Fruit fly (Drosophila melanogaster) whole organism, embryonic: Measurements from ENCODE around the gene CG13311.

Experiments used
- ATbp ChIP-seq: fragments of 200-800 bp; sonication (Bioruptor generic); optimal IDR thresholded peaks from 2 replicates; lab custom pipeline; 2017; ENCODE audit warnings: missing biosample characterization, mild to moderate bottlenecking, missing genetic modification characterization, missing genetic modification reagents
- Asciz ChIP-seq: fragments of 200-800 bp; sonication (Bioruptor generic); optimal IDR thresholded peaks from 2 replicates; lab custom pipeline; 2017; ENCODE audit warnings: missing biosample characterization, mild to moderate bottlenecking, missing genetic modification characterization, missing genetic modification reagents
- Atf6 ChIP-seq: fragments of 200-800 bp; sonication (Bioruptor generic); IDR thresholded peaks from 2 replicates; pipeline ENCODE4 v1.3.6; 2022; ENCODE audit warnings: missing biosample characterization, missing genetic modification characterization
- Awh ChIP-seq: fragments of 200-800 bp; sonication (Bioruptor generic); IDR thresholded peaks from 2 replicates; pipeline ENCODE4, ENCODE4 v1.3.6; 2022; ENCODE audit warnings: missing biosample characterization, missing genetic modification characterization
- CG10979 ChIP-seq: fragments of 200-800 bp; sonication (Bioruptor generic); optimal IDR thresholded peaks from 2 replicates; lab custom pipeline; 2018; ENCODE audit warnings: missing biosample characterization, mild to moderate bottlenecking, missing genetic modification characterization, moderate library complexity
- CG11695 ChIP-seq: fragments of 200-800 bp; sonication (Bioruptor generic); IDR thresholded peaks from 3 replicates; pipeline ENCODE4 v1.3.6; 2022; ENCODE audit warnings: missing biosample characterization, missing genetic modification characterization
- CG12744 ChIP-seq: fragments of 200-800 bp; sonication (Bioruptor generic); optimal IDR thresholded peaks from 2 replicates; lab custom pipeline; 2016; ENCODE audit warnings: missing biosample characterization, missing genetic modification characterization
- CG15073 ChIP-seq: fragments of 200-800 bp; sonication (Bioruptor generic); optimal IDR thresholded peaks from 2 replicates; lab custom pipeline; 2016; ENCODE audit warnings: missing biosample characterization, missing genetic modification characterization
- CG17359 ChIP-seq: fragments of 200-800 bp; sonication (Bioruptor generic); optimal IDR thresholded peaks from 3 replicates; lab custom pipeline; 2018; ENCODE audit warnings: missing biosample characterization, mild to moderate bottlenecking, missing genetic modification characterization, moderate library complexity
- CG18262 ChIP-seq: fragments of 200-800 bp; optimal IDR thresholded peaks from 3 replicates; lab custom pipeline; 2019; ENCODE audit warnings: missing biosample characterization, mild to moderate bottlenecking, missing genetic modification characterization, moderate library complexity
- CG2712 ChIP-seq: fragments of 200-800 bp; optimal IDR thresholded peaks from 3 replicates; lab custom pipeline; 2019; ENCODE audit warnings: missing biosample characterization, mild to moderate bottlenecking, missing genetic modification characterization, moderate library complexity
- CG30403 ChIP-seq: fragments of 200-800 bp; sonication (Bioruptor generic); optimal IDR thresholded peaks from 3 replicates; lab custom pipeline; 2016; ENCODE audit warnings: missing biosample characterization, missing genetic modification characterization
- CG31365 ChIP-seq: fragments of 200-800 bp; sonication (Bioruptor generic); optimal IDR thresholded peaks from 2 replicates; lab custom pipeline; 2018; ENCODE audit warnings: missing biosample characterization, mild to moderate bottlenecking, missing genetic modification characterization
- CG3407 ChIP-seq: fragments of 200-800 bp; sonication (Bioruptor generic); optimal IDR thresholded peaks from 2 replicates; lab custom pipeline; 2018; ENCODE audit warnings: missing biosample characterization, mild to moderate bottlenecking, missing genetic modification characterization
- CG4404 ChIP-seq: fragments of 200-800 bp; sonication (Bioruptor generic); IDR thresholded peaks from 2 replicates; pipeline ENCODE4 v1.3.6; 2022; ENCODE audit warnings: missing biosample characterization, missing genetic modification characterization
- CG4424 ChIP-seq: fragments of 200-800 bp; sonication (Bioruptor generic); optimal IDR thresholded peaks from 3 replicates; lab custom pipeline; 2016; ENCODE audit warnings: missing biosample characterization, missing genetic modification characterization
- CG6254 ChIP-seq: fragments of 200-800 bp; sonication (Bioruptor generic); optimal IDR thresholded peaks from 3 replicates; lab custom pipeline; 2017; ENCODE audit warnings: mild to moderate bottlenecking, missing biosample characterization, missing genetic modification reagents, missing genetic modification characterization
- Doc3 ChIP-seq: fragments of 200-800 bp; sonication (Bioruptor generic); IDR thresholded peaks from 3 replicates; pipeline ENCODE4 v1.3.6; 2022; ENCODE audit warnings: missing biosample characterization, missing genetic modification characterization; ENCODE audit not compliant: partially characterized antibody
- Med ChIP-seq: fragments of 200-800 bp; sonication (Bioruptor generic); peaks from one replicate; lab custom pipeline; 2016; ENCODE audit warnings: missing biosample characterization, missing genetic modification characterization, mild to moderate bottlenecking, inconsistent platforms, moderate library complexity
- PHDP ChIP-seq: fragments of 200-800 bp; sonication (Bioruptor generic); optimal IDR thresholded peaks from 3 replicates; lab custom pipeline; 2018; ENCODE audit warnings: missing biosample characterization, mild to moderate bottlenecking, missing genetic modification characterization, moderate library complexity
- Rfx ChIP-seq: fragments of 200-800 bp; sonication (Bioruptor generic); IDR thresholded peaks from 2 replicates; pipeline ENCODE4 v1.3.6; 2022; ENCODE audit warnings: missing biosample characterization, missing genetic modification characterization
- Xrp1 ChIP-seq: fragments of 200-800 bp; sonication (Bioruptor generic); IDR thresholded peaks from 2 replicates; pipeline ENCODE4 v1.3.6; 2022; ENCODE audit warnings: missing biosample characterization, missing genetic modification characterization
- ab ChIP-seq: fragments of 200-800 bp; sonication (Bioruptor generic); optimal IDR thresholded peaks from 2 replicates; lab custom pipeline; 2016; ENCODE audit warnings: missing biosample characterization, missing genetic modification characterization
- abd-A ChIP-seq: fragments of 200-800 bp; sonication (Bioruptor generic); optimal IDR thresholded peaks from 3 replicates; lab custom pipeline; 2019; ENCODE audit warnings: missing biosample characterization, mild to moderate bottlenecking, missing genetic modification characterization, moderate library complexity
- cas ChIP-seq: fragments of 200-800 bp; sonication (Bioruptor generic); IDR thresholded peaks from 2 replicates; pipeline ENCODE4 v1.3.6; 2022; ENCODE audit warnings: missing biosample characterization, missing genetic modification characterization
- chn ChIP-seq: fragments of 200-800 bp; sonication (Bioruptor generic); optimal IDR thresholded peaks from 2 replicates; lab custom pipeline; 2016; ENCODE audit warnings: missing biosample characterization, missing genetic modification characterization
- dimm ChIP-seq: fragments of 200-800 bp; sonication (Bioruptor generic); IDR thresholded peaks from 2 replicates; pipeline ENCODE4 v1.3.6; 2022; ENCODE audit warnings: missing biosample characterization, missing genetic modification characterization
- ewg ChIP-seq: fragments of 200-800 bp; sonication (Bioruptor generic); optimal IDR thresholded peaks from 3 replicates; lab custom pipeline; 2017; ENCODE audit warnings: mild to moderate bottlenecking, missing biosample characterization, missing genetic modification reagents, missing genetic modification characterization
- fd64A ChIP-seq: fragments of 200-800 bp; sonication (Bioruptor generic); optimal IDR thresholded peaks from 3 replicates; lab custom pipeline; 2018; ENCODE audit warnings: missing biosample characterization, mild to moderate bottlenecking, missing genetic modification characterization
- ftz-f1 ChIP-seq: fragments of 200-800 bp; sonication (Bioruptor generic); optimal IDR thresholded peaks from 2 replicates; lab custom pipeline; 2016; ENCODE audit warnings: missing biosample characterization, missing genetic modification characterization
- gem ChIP-seq: fragments of 200-800 bp; sonication (Bioruptor generic); optimal IDR thresholded peaks from 2 replicates; lab custom pipeline; 2019; ENCODE audit warnings: missing biosample characterization, mild to moderate bottlenecking, missing genetic modification characterization, moderate library complexity
- gro ChIP-seq: fragments of 200-800 bp; sonication (Bioruptor generic); optimal IDR thresholded peaks from 2 replicates; lab custom pipeline; 2016; ENCODE audit warnings: missing biosample characterization, missing genetic modification characterization
- gsb-n ChIP-seq: fragments of 200-800 bp; sonication (Bioruptor generic); optimal IDR thresholded peaks from 3 replicates; lab custom pipeline; 2018; ENCODE audit warnings: missing biosample characterization, mild to moderate bottlenecking, missing genetic modification characterization
- ind ChIP-seq: fragments of 200-800 bp; sonication (Bioruptor generic); optimal IDR thresholded peaks from 3 replicates; lab custom pipeline; 2016; ENCODE audit warnings: missing biosample characterization, missing genetic modification characterization
- insv ChIP-seq, 2 experiments: fragments of 200-800 bp; sonication (Bioruptor generic); optimal IDR thresholded peaks; 3 replicates each; lab custom pipeline; 2016 to 2018; ENCODE audit warnings: missing biosample characterization in 2 of 2, missing genetic modification characterization in 2 of 2
- odd ChIP-seq: fragments of 200-800 bp; sonication (Bioruptor generic); optimal IDR thresholded peaks from 2 replicates; lab custom pipeline; 2017; ENCODE audit warnings: missing biosample characterization, mild to moderate bottlenecking, missing genetic modification characterization
- peb ChIP-seq: fragments of 200-800 bp; sonication (Bioruptor generic); IDR thresholded peaks from 2 replicates; pipeline ENCODE4 v1.3.6; 2022; ENCODE audit warnings: missing biosample characterization, missing genetic modification characterization
- pfk ChIP-seq: fragments of 200-800 bp; sonication (Bioruptor generic); optimal IDR thresholded peaks from 2 replicates; lab custom pipeline; 2018; ENCODE audit warnings: missing biosample characterization, mild to moderate bottlenecking, missing genetic modification characterization, moderate library complexity
- pros ChIP-seq: fragments of 200-800 bp; sonication (Bioruptor generic); optimal IDR thresholded peaks from 3 replicates; lab custom pipeline; 2019; ENCODE audit warnings: missing biosample characterization, mild to moderate bottlenecking, missing genetic modification characterization, moderate library complexity
- sc ChIP-seq, 3 experiments: fragments of >200 bp in 2 of 3; fragments of 200-800 bp in 1 of 3; sonication (Bioruptor generic) in 1 of 3; optimal IDR thresholded peaks; 2 replicates in 2 of 3; 3 replicates in 1 of 3; lab custom pipeline; 2017; ENCODE audit warnings: mild to moderate bottlenecking in 1 of 3, missing biosample characterization in 1 of 3, missing genetic modification characterization in 1 of 3, missing genetic modification reagents in 1 of 3
- scrt ChIP-seq: fragments of 200-800 bp; sonication (Bioruptor generic); optimal IDR thresholded peaks from 2 replicates; lab custom pipeline; 2018; ENCODE audit warnings: missing biosample characterization, mild to moderate bottlenecking, missing genetic modification characterization, moderate library complexity
- sens ChIP-seq: fragments of 200-800 bp; sonication (Bioruptor generic); peaks from one replicate; lab custom pipeline; 2016; ENCODE audit warnings: missing biosample characterization, missing genetic modification characterization
- so ChIP-seq: fragments of 200-800 bp; sonication (Bioruptor generic); IDR thresholded peaks from 3 replicates; pipeline ENCODE4 v1.3.6; 2022; ENCODE audit warnings: missing biosample characterization, missing genetic modification characterization
- sug ChIP-seq: fragments of 200-800 bp; optimal IDR thresholded peaks from 2 replicates; lab custom pipeline; 2019; ENCODE audit warnings: missing biosample characterization, mild to moderate bottlenecking, missing genetic modification characterization, moderate library complexity
- twi ChIP-seq: fragments of 200-800 bp; optimal IDR thresholded peaks from 2 replicates; lab custom pipeline; 2019; ENCODE audit warnings: missing biosample characterization, mild to moderate bottlenecking, missing genetic modification characterization, moderate library complexity
- yki ChIP-seq: fragments of >200 bp; optimal IDR thresholded peaks from 3 replicates; lab custom pipeline; 2018
- z ChIP-seq: fragments of 200-800 bp; sonication (Bioruptor generic); IDR thresholded peaks from 3 replicates; pipeline ENCODE4 v1.3.6; 2022; ENCODE audit warnings: missing biosample characterization, missing genetic modification characterization

CG13311 gene

dm6 chr3L:8772998-8773684 is 28.8 kb downstream of the CG13311 start (continued):
- TF ChIP-seq ftz-f1 (GFP tag; lab: Kevin White, UChicago) (no peak), CG15073 (GFP tag; lab: Kevin White, UChicago) (no peak), dimm (GFP tag; lab: Robert Waterston, UW) (0 out of 2 replicates have a peak, but pooled peaks have one; percentile 41), PHDP (tag; lab: Kevin White, UChicago) (peak; percentile 86), peb (GFP tag; lab: Robert Waterston, UW) (no peak; the same call in 1 of the 2 replicates), CG18262 (tag; lab: Kevin White, UChicago) (peak; percentile 86), Doc3 (GFP tag; lab: Robert Waterston, UW) (no peak), sug (tag; lab: Kevin White, UChicago) (peak; percentile 25), CG12744 (GFP tag; lab: Kevin White, UChicago) (no peak), CG6254 (peak; percentile 62), twi (tag; lab: Kevin White, UChicago) (peak; percentile 61), CG30403 (GFP tag; lab: Kevin White, UChicago) (peak; percentile 71), pfk (no peak), ewg (GFP tag; lab: Kevin White, UChicago) (peak; percentile 47), chn (GFP tag; lab: Kevin White, UChicago) (peak; percentile 0)

dm6 chr3L:8770616-8771229 is 31.2 kb downstream of the CG13311 start:
- TF ChIP-seq pfk, result no peak
- no peak for TF ChIP-seq CG4404 (GFP tag; lab: Robert Waterston, UW)
- TF ChIP-seq pros, result peak; percentile 78
- no peak for TF ChIP-seq CG12744 (GFP tag; lab: Kevin White, UChicago)
- TF ChIP-seq Atf6 (GFP tag; lab: Robert Waterston, UW), result no peak
- peak; percentile 49 for TF ChIP-seq Med (GFP tag; lab: Kevin White, UChicago)
- TF ChIP-seq sc (optimal IDR thresholded peaks at IDR 0.05; lab: Kevin White, UChicago), result no peak
- no peak for TF ChIP-seq sc (GFP tag; optimal IDR thresholded peaks at IDR 0.05; lab: Kevin White, UChicago)
- TF ChIP-seq Awh (GFP tag; lab: Robert Waterston, UW), result peak; percentile 88
- TF ChIP-seq abd-A (tag; lab: Kevin White, UChicago), result peak; percentile 89
- peak; percentile 21 for TF ChIP-seq fd64A (GFP tag; lab: Kevin White, UChicago)
- TF ChIP-seq ind (GFP tag; lab: Kevin White, UChicago), result no peak
- TF ChIP-seq Asciz, result peak; percentile 8
- no peak for TF ChIP-seq CG2712 (tag; lab: Kevin White, UChicago)
- peak; percentile 1 for TF ChIP-seq odd (GFP tag; lab: Kevin White, UChicago)
- no peak for TF ChIP-seq cas (GFP tag; lab: Robert Waterston, UW)
- peak; percentile 17; the same call in 1 of the 2 replicates for TF ChIP-seq Rfx (GFP tag; lab: Robert Waterston, UW)
- TF ChIP-seq CG11695, result no peak
- no peak for TF ChIP-seq CG4424 (GFP tag; lab: Kevin White, UChicago)
- no peak for TF ChIP-seq CG10979 (tag; lab: Kevin White, UChicago)
- TF ChIP-seq so, result 0 out of 3 replicates have a peak, but pooled peaks have one; percentile 24
- no peak for TF ChIP-seq ab (GFP tag; lab: Kevin White, UChicago)
- TF ChIP-seq gem, result no peak
- TF ChIP-seq z (GFP tag; lab: Robert Waterston, UW), result 0 out of 3 replicates have a peak, but pooled peaks have one; percentile 52
- peak; percentile 1 for TF ChIP-seq CG3407 (GFP tag; lab: Kevin White, UChicago)
- TF ChIP-seq gro (GFP tag; lab: Kevin White, UChicago), result no peak
- TF ChIP-seq insv (GFP tag; optimal IDR thresholded peaks at IDR 0.05; lab: Kevin White, UChicago), result no peak
- TF ChIP-seq gsb-n (tag; lab: Kevin White, UChicago), result peak; percentile 70
- TF ChIP-seq scrt (GFP tag; lab: Kevin White, UChicago), result no peak
- peak; percentile 51 for TF ChIP-seq ATbp (GFP tag; lab: Kevin White, UChicago)
- TF ChIP-seq sens (GFP tag; lab: Kevin White, UChicago), result peak; percentile 75
- TF ChIP-seq yki, result no peak
- peak; percentile 17; the same call in 1 of the 2 replicates for TF ChIP-seq Xrp1 (GFP tag; lab: Robert Waterston, UW)
- TF ChIP-seq CG31365 (tag; lab: Kevin White, UChicago), result no peak
- peak; percentile 5 for TF ChIP-seq CG17359
